Worm (Caenorhabditis elegans) whole organism, L4 larva: ENCODE data around the gene K02C4.3.
A peak's percentile ranks its signal among the peaks of the same experiment; 100 is the strongest.

Source experiments
- D1046.2 ChIP-seq: fragments of 200-800 bp; sonication (Bioruptor generic); IDR thresholded peaks from 2 replicates; pipeline ENCODE4 v1.3.6; 2022; ENCODE audit warnings: missing genetic modification characterization, missing compliant biosample characterization
- F10B5.3 ChIP-seq: sonication (generic microtip); optimal IDR thresholded peaks from 2 replicates; lab custom pipeline; 2016; ENCODE audit warnings: mild to moderate bottlenecking, missing genetic modification characterization, missing compliant biosample characterization
- F37D6.2 ChIP-seq: sonication (generic microtip); optimal IDR thresholded peaks from 2 replicates; lab custom pipeline; 2016; ENCODE audit warnings: mild to moderate bottlenecking, missing genetic modification characterization, missing compliant biosample characterization
- F49E8.2 ChIP-seq: sonication (generic microtip); optimal IDR thresholded peaks from 2 replicates; lab custom pipeline; 2016; ENCODE audit warnings: missing compliant biosample characterization, mild to moderate bottlenecking, missing genetic modification characterization, borderline replicate concordance
- T20F7.1 ChIP-seq: fragments of 200-800 bp; sonication (Bioruptor generic); optimal IDR thresholded peaks from 2 replicates; lab custom pipeline; 2018; ENCODE audit warnings: mild to moderate bottlenecking, missing genetic modification characterization, missing compliant biosample characterization
- Y48G9A.11 ChIP-seq: fragments of 200-800 bp; sonication (Bioruptor generic); IDR thresholded peaks from 2 replicates; pipeline ENCODE4 v1.3.6; 2022; ENCODE audit warnings: missing genetic modification reagents, missing genetic modification characterization, missing compliant biosample characterization
- Y75B8A.6 ChIP-seq: fragments of 200-800 bp; sonication (Bioruptor generic); IDR thresholded peaks from 2 replicates; pipeline ENCODE4 v1.3.6; 2022; ENCODE audit warnings: missing genetic modification reagents, missing genetic modification characterization, missing compliant biosample characterization
- ZK337.2 ChIP-seq: fragments of 200-800 bp; sonication (Bioruptor generic); IDR thresholded peaks from 2 replicates; pipeline ENCODE4 v1.3.6; 2022; ENCODE audit warnings: missing genetic modification reagents, missing genetic modification characterization, missing compliant biosample characterization
- aha-1 ChIP-seq: fragments of 150-350 bp; peaks from one replicate; lab custom pipeline; 2014; ENCODE audit warnings: missing biosample characterization, missing genetic modification characterization
- arid-1 ChIP-seq: fragments of 200-800 bp; sonication (Bioruptor generic); conservative IDR thresholded peaks from 2 replicates; pipeline ENCODE4 v1.3.6; 2022; ENCODE audit warnings: missing genetic modification reagents, missing genetic modification characterization, missing compliant biosample characterization
- attf-4 ChIP-seq: sonication (generic microtip); optimal IDR thresholded peaks from 3 replicates; lab custom pipeline; 2017; ENCODE audit warnings: missing biosample characterization, missing genetic modification characterization
- ceh-32 ChIP-seq: sonication (generic microtip); optimal IDR thresholded peaks from 2 replicates; lab custom pipeline; 2016; ENCODE audit warnings: mild to moderate bottlenecking, missing genetic modification characterization, missing compliant biosample characterization; ENCODE audit not compliant: poor library complexity
- ceh-62 ChIP-seq: sonication (generic microtip); optimal IDR thresholded peaks from 2 replicates; lab custom pipeline; 2017; ENCODE audit warnings: missing biosample characterization, missing genetic modification characterization
- cey-2 ChIP-seq: sonication (generic microtip); optimal IDR thresholded peaks from 3 replicates; lab custom pipeline; 2017; ENCODE audit warnings: missing genetic modification characterization, mild to moderate bottlenecking, missing compliant biosample characterization, antibody characterized with exemption, borderline replicate concordance; ENCODE audit not compliant: insufficient read depth
- ctbp-1 ChIP-seq: fragments of 200-800 bp; sonication (Bioruptor generic); IDR thresholded peaks from 2 replicates; pipeline ENCODE4 v1.3.6; 2022; ENCODE audit warnings: missing genetic modification reagents, missing genetic modification characterization, missing compliant biosample characterization
- daf-8 ChIP-seq: fragments of 200-800 bp; sonication (Bioruptor generic); IDR thresholded peaks from 2 replicates; pipeline ENCODE4 v1.3.6; 2022; ENCODE audit warnings: missing genetic modification characterization, missing compliant biosample characterization
- dmd-6 ChIP-seq: fragments of 200-800 bp; sonication (Bioruptor generic); IDR thresholded peaks from 2 replicates; pipeline ENCODE4 v1.3.6; 2022; ENCODE audit warnings: missing genetic modification reagents, missing genetic modification characterization, missing compliant biosample characterization
- dmd-8 ChIP-seq: fragments of 200-800 bp; sonication (Bioruptor generic); IDR thresholded peaks from 2 replicates; pipeline ENCODE4 v1.3.6; 2022; ENCODE audit warnings: missing genetic modification characterization, missing compliant biosample characterization
- dpl-1 ChIP-seq: fragments of 150-350 bp; optimal IDR thresholded peaks from 2 replicates; lab custom pipeline; 2014; ENCODE audit warnings: missing biosample characterization, missing genetic modification reagents, missing genetic modification characterization
- dve-1 ChIP-seq: sonication (generic microtip); optimal IDR thresholded peaks from 2 replicates; lab custom pipeline; 2017; ENCODE audit warnings: antibody characterized with exemption, mild to moderate bottlenecking, missing genetic modification characterization, missing compliant biosample characterization; ENCODE audit not compliant: insufficient read depth
- egl-43 ChIP-seq: fragments of 200-800 bp; sonication (Bioruptor generic); IDR thresholded peaks from 2 replicates; pipeline ENCODE4 v1.3.6; 2022; ENCODE audit warnings: missing genetic modification reagents, missing genetic modification characterization, missing compliant biosample characterization
- hlh-11 ChIP-seq: fragments of 200-800 bp; sonication (Bioruptor generic); optimal IDR thresholded peaks from 2 replicates; lab custom pipeline; 2018; ENCODE audit warnings: mild to moderate bottlenecking, missing genetic modification characterization, missing compliant biosample characterization
- hlh-30 ChIP-seq: sonication (generic microtip); optimal IDR thresholded peaks from 2 replicates; lab custom pipeline; 2017; ENCODE audit warnings: antibody characterized with exemption, mild to moderate bottlenecking, missing genetic modification characterization, missing compliant biosample characterization; ENCODE audit not compliant: insufficient read depth
- jun-1 ChIP-seq: fragments of 150-350 bp; optimal IDR thresholded peaks from 2 replicates; lab custom pipeline; 2014; ENCODE audit warnings: missing biosample characterization, missing genetic modification reagents, missing genetic modification characterization
- lin-13 ChIP-seq: fragments of 150-350 bp; optimal IDR thresholded peaks from 2 replicates; lab custom pipeline; 2014; ENCODE audit warnings: missing biosample characterization, missing genetic modification reagents, missing genetic modification characterization
- lin-29 ChIP-seq: fragments of 200-800 bp; sonication (Bioruptor generic); IDR thresholded peaks from 2 replicates; pipeline ENCODE4 v1.3.6; 2022; ENCODE audit warnings: missing genetic modification reagents, missing genetic modification characterization, missing compliant biosample characterization
- lin-38 ChIP-seq: fragments of 200-800 bp; sonication (Bioruptor generic); IDR thresholded peaks from 2 replicates; pipeline ENCODE4 v1.3.6; 2022; ENCODE audit warnings: missing genetic modification reagents, missing genetic modification characterization, missing compliant biosample characterization
- lir-3 ChIP-seq: sonication (generic microtip); optimal IDR thresholded peaks from 2 replicates; lab custom pipeline; 2016; ENCODE audit warnings: mild to moderate bottlenecking, missing genetic modification characterization, missing compliant biosample characterization
- lsy-2 ChIP-seq, 2 experiments: fragments of 150-350 bp in 1 of 2; sonication (generic microtip) in 1 of 2; optimal IDR thresholded peaks; 2 replicates each; lab custom pipeline; 2014 to 2017; ENCODE audit warnings: missing biosample characterization in 2 of 2, missing genetic modification characterization in 2 of 2
- madf-9 ChIP-seq: fragments of 200-800 bp; sonication (Bioruptor generic); conservative IDR thresholded peaks from 2 replicates; pipeline ENCODE4 v1.3.6; 2022; ENCODE audit warnings: missing genetic modification reagents, missing genetic modification characterization, missing compliant biosample characterization
- mdl-1 ChIP-seq, 2 experiments: fragments of 150-350 bp in 1 of 2; sonication (generic microtip) in 1 of 2; optimal IDR thresholded peaks; 2 replicates each; lab custom pipeline; 2014 to 2017; ENCODE audit warnings: missing biosample characterization in 2 of 2, missing genetic modification characterization in 2 of 2
- mep-1 ChIP-seq: fragments of 150-350 bp; sonication (generic microtip); optimal IDR thresholded peaks from 3 replicates; lab custom pipeline; 2014; ENCODE audit warnings: missing biosample characterization, missing genetic modification characterization
- mes-2 ChIP-seq: sonication (generic microtip); optimal IDR thresholded peaks from 2 replicates; lab custom pipeline; 2016; ENCODE audit warnings: missing genotype, mild to moderate bottlenecking, missing genetic modification characterization, missing compliant biosample characterization; ENCODE audit not compliant: poor library complexity, severe bottlenecking
- mxl-3 ChIP-seq: fragments of 200-800 bp; sonication (Bioruptor generic); optimal IDR thresholded peaks from 2 replicates; lab custom pipeline; 2018; ENCODE audit warnings: mild to moderate bottlenecking, missing genetic modification characterization, missing compliant biosample characterization
- nhr-10 ChIP-seq: fragments of 150-350 bp; optimal IDR thresholded peaks from 2 replicates; lab custom pipeline; 2014; ENCODE audit warnings: missing biosample characterization, missing genetic modification characterization
- nhr-237 ChIP-seq: sonication (generic microtip); optimal IDR thresholded peaks from 2 replicates; lab custom pipeline; 2017; ENCODE audit warnings: missing biosample characterization, missing genetic modification characterization
- nhr-25 ChIP-seq: sonication (generic microtip); optimal IDR thresholded peaks from 2 replicates; lab custom pipeline; 2017; ENCODE audit warnings: missing genetic modification characterization, mild to moderate bottlenecking, missing compliant biosample characterization, antibody characterized with exemption, moderate library complexity, borderline replicate concordance; ENCODE audit not compliant: insufficient read depth
- nhr-28 ChIP-seq: fragments of 150-350 bp; optimal IDR thresholded peaks from 2 replicates; lab custom pipeline; 2014; ENCODE audit warnings: missing biosample characterization, missing genetic modification characterization
- nhr-6 ChIP-seq: fragments of 150-350 bp; optimal IDR thresholded peaks from 2 replicates; lab custom pipeline; 2014; ENCODE audit warnings: missing biosample characterization, missing genetic modification characterization
- nhr-77 ChIP-seq: fragments of 150-350 bp; optimal IDR thresholded peaks from 2 replicates; lab custom pipeline; 2014; ENCODE audit warnings: missing biosample characterization, missing genetic modification characterization
- set-16 ChIP-seq: fragments of 200-800 bp; sonication (Bioruptor generic); IDR thresholded peaks from 2 replicates; pipeline ENCODE4 v1.3.6; 2022; ENCODE audit warnings: missing genetic modification reagents, missing genetic modification characterization, missing compliant biosample characterization
- snpc-1.2 ChIP-seq: fragments of 200-800 bp; sonication (Bioruptor generic); IDR thresholded peaks from 2 replicates; pipeline ENCODE4 v1.3.6; 2022; ENCODE audit warnings: missing genetic modification reagents, missing genetic modification characterization, missing compliant biosample characterization
- tag-97 ChIP-seq: fragments of 200-800 bp; sonication (Bioruptor generic); IDR thresholded peaks from 2 replicates; pipeline ENCODE4 v1.3.6; 2022; ENCODE audit warnings: missing genetic modification characterization, missing compliant biosample characterization
- tra-1 ChIP-seq: fragments of 200-800 bp; sonication (Bioruptor generic); IDR thresholded peaks from 2 replicates; pipeline ENCODE4 v1.3.6; 2022; ENCODE audit warnings: missing genetic modification reagents, missing genetic modification characterization, missing compliant biosample characterization
- zag-1 ChIP-seq: fragments of 150-350 bp; optimal IDR thresholded peaks from 2 replicates; lab custom pipeline; 2014; ENCODE audit warnings: missing biosample characterization, missing genetic modification characterization
- zip-2 ChIP-seq: fragments of 150-350 bp; optimal IDR thresholded peaks from 2 replicates; lab custom pipeline; 2014; ENCODE audit warnings: missing biosample characterization, missing genetic modification characterization
- ztf-11 ChIP-seq: fragments of 150-350 bp; optimal IDR thresholded peaks from 2 replicates; lab custom pipeline; 2014; ENCODE audit warnings: missing biosample characterization, missing genetic modification characterization

The K02C4.3 gene

DNA sequence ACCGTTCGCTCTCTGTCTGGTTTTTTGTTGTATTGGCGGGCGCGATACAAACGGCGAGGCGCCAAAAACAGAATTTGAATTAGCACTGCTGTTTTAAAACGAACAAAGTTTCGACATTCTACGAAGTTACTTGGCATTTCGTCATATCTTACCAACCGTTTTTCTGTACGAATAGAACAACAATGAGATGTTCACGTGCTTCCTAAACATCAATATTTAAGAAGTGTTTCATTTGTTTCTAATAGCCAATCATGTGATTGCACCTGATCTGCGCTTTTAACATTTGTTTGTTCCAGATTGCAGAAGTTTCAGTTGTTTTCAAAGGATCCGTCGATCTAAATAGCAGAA, 42.4 kb upstream of the K02C4.3 start:
- TF ChIP-seq mep-1 (tag; lab: Kevin White, UChicago) (peak; percentile 56), Y75B8A.6 (GFP tag; lab: Robert Waterston, UW) (no peak), hlh-30 (tag; lab: Kevin White, UChicago) (peak; percentile 40), Y48G9A.11 (GFP tag; lab: Robert Waterston, UW) (no peak)

DNA sequence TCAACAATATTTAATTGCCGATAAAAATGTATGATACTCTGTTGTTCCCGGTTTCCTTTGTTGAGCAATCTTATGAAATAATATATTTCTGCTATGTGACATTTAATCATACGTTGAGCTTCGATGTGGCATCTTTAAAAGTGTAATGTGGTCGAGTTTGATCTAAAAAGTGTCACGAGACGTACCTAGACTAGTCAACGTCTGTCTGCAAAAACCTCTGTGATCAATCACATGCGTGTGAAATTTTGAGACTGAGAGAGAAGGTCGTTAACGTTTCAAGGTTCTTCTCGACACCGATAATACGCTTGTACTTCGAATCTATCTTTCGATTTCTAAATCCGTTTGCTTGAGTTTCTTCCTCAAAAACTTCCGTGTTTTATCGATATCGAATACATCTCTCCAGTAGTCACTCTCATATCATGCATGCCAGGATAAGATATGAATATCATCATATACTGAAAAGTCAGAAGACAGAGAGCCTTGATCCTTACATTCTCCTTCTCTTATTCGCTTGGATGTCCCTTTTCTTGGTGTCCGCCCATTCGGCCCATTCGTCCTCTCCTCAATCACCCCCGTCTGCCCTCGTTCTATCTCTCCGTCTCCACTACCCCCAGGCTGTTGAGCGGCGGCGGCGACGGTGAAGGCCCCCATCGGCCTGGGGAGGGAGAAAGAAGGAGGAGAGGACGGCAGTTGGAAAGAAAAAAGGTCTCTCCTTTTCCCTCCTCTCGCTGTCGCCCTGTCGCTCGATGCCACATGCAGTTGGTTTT, 41.8 kb upstream of the K02C4.3 start:
- TF ChIP-seq snpc-1.2 (GFP tag; lab: Robert Waterston, UW) (no peak), F37D6.2 (tag; lab: Kevin White, UChicago) (peak; percentile 8), ctbp-1 (GFP tag; lab: Robert Waterston, UW) (peak; percentile 64), mxl-3 (GFP tag; lab: Kevin White, UChicago) (peak; percentile 74), nhr-6 (tag; lab: Kevin White, UChicago) (no peak), cey-2 (tag; lab: Kevin White, UChicago) (no peak), zag-1 (tag; lab: Kevin White, UChicago) (no peak), F10B5.3 (tag; lab: Kevin White, UChicago) (peak; percentile 7), egl-43 (GFP tag; lab: Robert Waterston, UW) (peak; percentile 72), dpl-1 (GFP tag; lab: Kevin White, UChicago) (peak; percentile 30), lsy-2 (tag; optimal IDR thresholded peaks at IDR 0.05; lab: Kevin White, UChicago) (peak; percentile 34 to 61), ceh-62 (no peak), hlh-11 (tag; lab: Kevin White, UChicago) (peak; percentile 72), mdl-1 (tag; optimal IDR thresholded peaks at IDR 0.05; lab: Kevin White, UChicago) (peak in 1 of 2 experiments; percentile 63), arid-1 (no peak), nhr-237 (tag; lab: Kevin White, UChicago) (no peak), nhr-10 (tag; lab: Kevin White, UChicago) (no peak), D1046.2 (GFP tag; lab: Robert Waterston, UW) (no peak), tra-1 (no peak), attf-4 (tag; lab: Kevin White, UChicago) (no peak), set-16 (GFP tag; lab: Robert Waterston, UW) (peak; percentile 98), ceh-32 (tag; lab: Kevin White, UChicago) (no peak), lin-29 (GFP tag; lab: Robert Waterston, UW) (no peak), nhr-77 (tag; lab: Kevin White, UChicago) (peak; percentile 4), hlh-30 (tag; lab: Kevin White, UChicago) (peak; percentile 93), madf-9 (no peak), lir-3 (tag; lab: Kevin White, UChicago) (no peak), nhr-25 (tag; lab: Kevin White, UChicago) (no peak), T20F7.1 (GFP tag; lab: Kevin White, UChicago) (peak; percentile 47), nhr-28 (tag; lab: Kevin White, UChicago) (peak; percentile 45), lin-38 (GFP tag; lab: Robert Waterston, UW) (peak; percentile 13; the same call in 1 of the 2 replicates), tag-97 (GFP tag; lab: Robert Waterston, UW) (no peak), lin-13 (GFP tag; lab: Kevin White, UChicago) (peak; percentile 0), ZK337.2 (no peak), dmd-8 (0 out of 2 replicates have a peak, but pooled peaks have one; percentile 48), jun-1 (no peak), daf-8 (no peak), dmd-6 (GFP tag; lab: Robert Waterston, UW) (peak; percentile 69), mes-2 (tag; lab: Kevin White, UChicago) (peak; percentile 66), aha-1 (tag; lab: Kevin White, UChicago) (peak; percentile 65), dve-1 (tag; lab: Kevin White, UChicago) (peak; percentile 65), ztf-11 (tag; lab: Kevin White, UChicago) (no peak), zip-2 (tag; lab: Kevin White, UChicago) (peak; percentile 94), F49E8.2 (tag; lab: Kevin White, UChicago) (no peak)
